Worm (Caenorhabditis elegans): ENCODE measurements around the gene lido-6.

lido-6 gene

DNA sequence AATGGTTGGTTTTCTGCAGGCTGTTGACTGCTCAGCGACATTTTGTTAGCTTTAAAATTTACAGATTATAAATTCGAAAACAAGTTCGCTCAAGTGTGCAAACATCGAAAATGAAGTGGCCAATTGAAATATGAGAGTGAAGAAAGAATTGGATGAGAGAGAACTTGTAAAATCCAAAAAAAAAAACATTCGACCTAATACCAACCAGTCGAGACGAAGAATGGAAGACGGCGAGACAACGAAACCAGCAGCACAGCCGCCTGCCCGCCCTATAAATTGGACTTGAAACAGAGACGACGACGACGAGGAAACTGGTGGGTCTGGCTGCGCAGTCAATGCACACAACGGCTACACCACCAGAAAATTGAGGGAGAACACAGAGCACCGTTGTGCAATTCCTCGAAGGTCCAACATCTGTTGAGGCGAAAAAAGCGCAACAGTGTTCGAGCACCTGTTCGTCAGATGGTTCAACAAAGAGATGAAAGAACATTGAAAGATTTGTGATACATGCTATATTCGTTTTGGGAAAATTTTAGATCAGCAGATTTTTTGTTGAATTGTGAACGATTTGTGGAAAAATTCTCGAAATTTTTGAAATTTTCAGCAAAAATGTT, 35.0 kb upstream of the lido-6 start, which contains the start of gene T23C6.4:
Gene T23C6.4, minus strand, starts transcription at position 51 of the 614 bp plus-strand sequence.
- TF ChIP-seq lin-15B (tag; optimal IDR thresholded peaks at IDR 0.05) (no peak), jun-1 (tag; optimal IDR thresholded peaks at IDR 0.05) (no peak), nfya-1 (tag; optimal IDR thresholded peaks at IDR 0.05; ENCODE audit: insufficient read depth) (peak; percentile 4), lin-39 (tag; optimal IDR thresholded peaks at IDR 0.05) (peak; percentile 31), fkh-10 (GFP tag; optimal IDR thresholded peaks at IDR 0.05) (no peak), mdl-1 (tag; optimal IDR thresholded peaks at IDR 0.05) (no peak), nhr-28 (tag; optimal IDR thresholded peaks at IDR 0.05) (no peak), skn-1 (tag; optimal IDR thresholded peaks at IDR 0.05) (no peak)

DNA sequence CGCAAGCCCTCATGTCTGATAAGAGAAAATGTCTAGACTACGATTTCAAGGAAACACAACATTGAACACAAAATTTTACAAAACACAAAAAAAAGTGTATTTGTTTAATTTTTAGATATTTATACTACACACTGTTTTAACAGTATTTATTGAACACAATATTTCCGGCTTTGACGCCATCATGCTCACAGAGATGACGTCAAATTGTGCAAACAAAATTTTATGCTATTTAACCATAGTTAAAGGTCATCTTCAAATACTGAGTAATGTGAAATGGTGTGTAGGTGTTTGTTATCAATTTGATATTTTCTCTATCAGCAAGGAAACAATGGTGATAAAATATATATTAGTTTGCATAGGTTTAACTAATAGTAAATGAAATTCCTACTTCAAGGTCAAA, 31.6 kb upstream of the lido-6 start:
- TF ChIP-seq eor-1 (tag; optimal IDR thresholded peaks at IDR 0.05) = no peak
- no peak for TF ChIP-seq nhr-25 (tag; optimal IDR thresholded peaks at IDR 0.05)
- no peak for TF ChIP-seq nhr-11 (tag; optimal IDR thresholded peaks at IDR 0.05)
- no peak for TF ChIP-seq nhr-23 (tag; optimal IDR thresholded peaks at IDR 0.05)
- no peak for TF ChIP-seq ztf-11 (tag; optimal IDR thresholded peaks at IDR 0.05)
- TF ChIP-seq egl-5 (tag; optimal IDR thresholded peaks at IDR 0.05) = no peak
- TF ChIP-seq fkh-2 (tag; optimal IDR thresholded peaks at IDR 0.05) = no peak
- TF ChIP-seq pqm-1 (tag; optimal IDR thresholded peaks at IDR 0.05) = peak; percentile 55
- TF ChIP-seq elt-2 (tag; optimal IDR thresholded peaks at IDR 0.05) = peak; percentile 68
- TF ChIP-seq pha-4 (tag; optimal IDR thresholded peaks at IDR 0.05) = peak; percentile 6
- no peak for TF ChIP-seq aly-2 (tag; optimal IDR thresholded peaks at IDR 0.05)
- TF ChIP-seq jun-1 (tag; optimal IDR thresholded peaks at IDR 0.05) = peak; percentile 14
- no peak for TF ChIP-seq nhr-237 (tag; optimal IDR thresholded peaks at IDR 0.05)
- TF ChIP-seq lin-39 (tag; optimal IDR thresholded peaks at IDR 0.05) = no peak

DNA sequence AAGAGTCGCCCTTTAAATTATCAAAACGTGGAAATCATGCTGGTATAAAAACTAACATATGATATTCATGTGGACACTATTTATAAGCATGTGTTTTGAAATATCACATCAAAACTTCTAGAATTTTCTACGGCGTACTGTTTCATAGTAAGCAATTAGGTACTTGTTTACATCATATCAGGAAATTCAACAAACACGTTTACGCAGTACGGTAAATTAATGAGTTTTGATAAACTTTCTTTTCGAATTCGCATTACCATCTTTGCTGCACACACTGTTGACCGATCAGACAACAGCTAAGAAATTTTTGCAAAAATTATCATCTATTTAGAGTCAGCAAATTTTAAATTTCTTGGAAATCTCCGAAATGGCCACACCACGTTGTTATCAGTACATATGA, 25.5 kb upstream of the lido-6 start:
- TF ChIP-seq egl-5 (tag; optimal IDR thresholded peaks at IDR 0.05) (no peak), nhr-76 (tag; optimal IDR thresholded peaks at IDR 0.05) (no peak), elt-3 (tag; optimal IDR thresholded peaks at IDR 0.05) (no peak), pqm-1 (tag; optimal IDR thresholded peaks at IDR 0.05) (peak; percentile 32), jun-1 (tag; optimal IDR thresholded peaks at IDR 0.05) (no peak), ceh-28 (tag; optimal IDR thresholded peaks at IDR 0.05) (no peak), nhr-23 (tag; optimal IDR thresholded peaks at IDR 0.05) (no peak), daf-12 (tag; optimal IDR thresholded peaks at IDR 0.05) (no peak), nhr-77 (tag; optimal IDR thresholded peaks at IDR 0.05) (no peak), egl-27 (tag; optimal IDR thresholded peaks at IDR 0.05) (no peak), pha-4 (tag; optimal IDR thresholded peaks at IDR 0.05) (peak; percentile 39), elt-2 (tag; optimal IDR thresholded peaks at IDR 0.05) (peak; percentile 58)

DNA sequence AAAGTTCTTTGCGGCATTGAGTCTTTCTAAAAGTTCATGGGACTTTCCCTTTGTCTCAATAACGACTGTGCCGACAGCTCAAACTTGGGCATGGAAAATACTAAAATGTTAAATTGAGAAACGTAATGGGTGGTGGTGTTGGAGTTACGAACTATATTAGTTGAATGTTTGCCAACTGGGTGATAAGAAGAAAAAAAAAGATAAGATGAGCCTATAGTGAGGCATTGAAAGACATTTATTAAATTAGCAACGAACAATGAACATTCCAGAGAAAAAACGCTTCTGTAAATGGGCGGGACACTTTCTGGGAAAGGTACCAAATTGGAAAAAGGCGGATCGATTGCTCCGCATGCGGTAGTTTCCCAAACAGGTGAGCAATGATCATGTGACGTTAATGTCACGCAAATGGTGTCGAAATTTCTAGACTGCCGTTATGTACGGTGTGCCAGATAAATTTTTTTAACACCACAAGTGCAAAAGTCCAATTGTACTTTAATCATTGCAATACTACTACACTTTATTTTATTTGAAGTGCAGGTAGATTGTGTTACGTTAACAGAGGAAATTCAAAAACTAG, 24.3 kb upstream of the lido-6 start:
- TF ChIP-seq ceh-28 (tag; optimal IDR thresholded peaks at IDR 0.05) (no peak), eor-1 (tag; optimal IDR thresholded peaks at IDR 0.05) (no peak), pha-4 (tag; optimal IDR thresholded peaks at IDR 0.05) (peak; percentile 20), pqm-1 (tag; optimal IDR thresholded peaks at IDR 0.05) (peak; percentile 22), elt-2 (tag; optimal IDR thresholded peaks at IDR 0.05) (peak; percentile 92), jun-1 (tag; optimal IDR thresholded peaks at IDR 0.05) (peak; percentile 30), unc-39 (tag; optimal IDR thresholded peaks at IDR 0.05) (no peak)

DNA sequence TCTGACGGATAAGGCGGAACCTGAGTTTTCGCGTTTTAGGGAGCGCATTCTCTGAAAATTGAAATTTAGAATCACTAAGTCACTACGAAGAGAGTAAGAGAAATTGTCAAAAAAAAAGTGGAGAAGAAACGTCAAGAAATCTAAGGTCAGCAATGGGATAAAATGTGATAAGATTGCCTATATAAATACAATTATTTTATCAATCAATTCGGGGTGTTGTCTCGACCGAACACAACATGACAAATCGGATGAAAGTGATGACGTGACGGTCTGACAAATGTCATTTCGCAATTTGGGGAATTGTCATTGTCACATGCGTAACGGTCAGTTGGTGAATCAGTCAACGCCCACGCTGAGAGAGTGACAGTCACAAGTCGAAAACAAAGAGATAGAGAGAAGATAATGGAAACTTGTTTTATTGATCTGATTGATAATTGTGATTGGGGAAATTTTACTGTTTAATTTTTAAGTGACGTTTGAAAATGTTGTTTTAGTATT, 23.1 kb upstream of the lido-6 start, which contains the start of gene cnp-3:
Gene cnp-3, minus strand, starts transcription at position 51 of the 498 bp plus-strand sequence.
- TF ChIP-seq snpc-4 (tag; optimal IDR thresholded peaks at IDR 0.05) = no peak
- no peak for TF ChIP-seq daf-12 (tag; optimal IDR thresholded peaks at IDR 0.05)
- no peak for TF ChIP-seq lsy-12 (tag; optimal IDR thresholded peaks at IDR 0.05)
- peak; percentile 75 for TF ChIP-seq skn-1 (tag; optimal IDR thresholded peaks at IDR 0.05)
- peak; percentile 63 for TF ChIP-seq fos-1 (tag; optimal IDR thresholded peaks at IDR 0.05)
- TF ChIP-seq lin-15B (tag; optimal IDR thresholded peaks at IDR 0.05) = no peak
- peak; percentile 4 for TF ChIP-seq tbx-2 (tag; optimal IDR thresholded peaks at IDR 0.05)
- TF ChIP-seq pqm-1 (tag; optimal IDR thresholded peaks at IDR 0.05) = peak; percentile 56
- TF ChIP-seq ama-1 (optimal IDR thresholded peaks at IDR 0.05) = no peak
- TF ChIP-seq nhr-12 (tag; optimal IDR thresholded peaks at IDR 0.05) = no peak
- no peak for TF ChIP-seq elt-1 (tag; optimal IDR thresholded peaks at IDR 0.05)
- TF ChIP-seq unc-62 (GFP tag; optimal IDR thresholded peaks at IDR 0.05) = no peak
- TF ChIP-seq ceh-16 (tag; optimal IDR thresholded peaks at IDR 0.05) = no peak
- no peak for TF ChIP-seq ztf-4 (tag; optimal IDR thresholded peaks at IDR 0.05)
- TF ChIP-seq elt-2 (tag; optimal IDR thresholded peaks at IDR 0.05) = peak; percentile 24
- TF ChIP-seq mml-1 (tag; optimal IDR thresholded peaks at IDR 0.05) = no peak
- no peak for TF ChIP-seq ztf-11 (tag; optimal IDR thresholded peaks at IDR 0.05)
- TF ChIP-seq nhr-23 (tag; optimal IDR thresholded peaks at IDR 0.05) = peak; percentile 77
- TF ChIP-seq nhr-76 (tag; optimal IDR thresholded peaks at IDR 0.05) = no peak
- no peak for TF ChIP-seq jun-1 (tag; optimal IDR thresholded peaks at IDR 0.05)
- no peak for TF ChIP-seq egl-5 (tag; optimal IDR thresholded peaks at IDR 0.05)
- TF ChIP-seq nhr-25 (tag; optimal IDR thresholded peaks at IDR 0.05) = peak; percentile 77
- TF ChIP-seq R02D3.7 (tag; optimal IDR thresholded peaks at IDR 0.05) = no peak
- TF ChIP-seq nfya-1 (tag; optimal IDR thresholded peaks at IDR 0.05; ENCODE audit: insufficient read depth) = peak; percentile 16
- TF ChIP-seq lin-39 (tag; optimal IDR thresholded peaks at IDR 0.05) = no peak
- no peak for TF ChIP-seq unc-39 (tag; optimal IDR thresholded peaks at IDR 0.05)
- peak; percentile 80 for TF ChIP-seq nhr-43 (tag; optimal IDR thresholded peaks at IDR 0.05; ENCODE audit: poor library complexity, severe bottlenecking)
- TF ChIP-seq elt-3 (tag; optimal IDR thresholded peaks at IDR 0.05) = peak in 2 of 3 experiments; percentile 21 to 63

Data from whole organism, L3 larva.